Fruit fly (Drosophila melanogaster) whole organism, adult: ENCODE data around the gene ArfGAP3.

ENCODE experiments used
- CG11617 ChIP-seq: fragments of 200-800 bp; sonication (Bioruptor generic); optimal IDR thresholded peaks from 2 replicates; lab custom pipeline; 2017; ENCODE audit warnings: mild to moderate bottlenecking, missing biosample characterization, missing genetic modification reagents, missing genetic modification characterization
- CG12768 ChIP-seq: fragments of 200-800 bp; sonication (Bioruptor generic); optimal IDR thresholded peaks from 2 replicates; lab custom pipeline; 2017; ENCODE audit warnings: missing biosample characterization, missing genetic modification characterization, mild to moderate bottlenecking, moderate library complexity, missing genetic modification reagents
- CG14711 ChIP-seq: fragments of 200-800 bp; sonication (Bioruptor generic); optimal IDR thresholded peaks from 2 replicates; lab custom pipeline; 2018; ENCODE audit warnings: missing biosample characterization, mild to moderate bottlenecking, missing genetic modification characterization, moderate library complexity
- CG1620 ChIP-seq: fragments of 200-800 bp; sonication (Bioruptor generic); optimal IDR thresholded peaks from 2 replicates; lab custom pipeline; 2016; ENCODE audit warnings: missing biosample characterization, missing genetic modification characterization
- Clk ChIP-seq: fragments of 200-800 bp; sonication (Bioruptor generic); optimal IDR thresholded peaks from 2 replicates; lab custom pipeline; 2017; ENCODE audit warnings: missing biosample characterization, missing genetic modification characterization
- Crg-1 ChIP-seq: fragments of 200-800 bp; sonication (Bioruptor generic); optimal IDR thresholded peaks from 2 replicates; lab custom pipeline; 2016; ENCODE audit warnings: missing biosample characterization, missing genetic modification characterization
- Hr96 ChIP-seq: fragments of 200-800 bp; sonication (Bioruptor generic); optimal IDR thresholded peaks from 2 replicates; lab custom pipeline; 2016; ENCODE audit warnings: missing biosample characterization, missing genetic modification characterization
- Mnt ChIP-seq: fragments of 200-800 bp; sonication (Bioruptor generic); optimal IDR thresholded peaks from 2 replicates; lab custom pipeline; 2016; ENCODE audit warnings: missing biosample characterization, mild to moderate bottlenecking, missing genetic modification characterization
- bab1 ChIP-seq: fragments of 200-800 bp; sonication (Bioruptor generic); optimal IDR thresholded peaks from 3 replicates; lab custom pipeline; 2019; ENCODE audit warnings: missing biosample characterization, mild to moderate bottlenecking, missing genetic modification characterization, moderate library complexity
- cic ChIP-seq: fragments of 200-800 bp; sonication (Bioruptor generic); optimal IDR thresholded peaks from 2 replicates; lab custom pipeline; 2017; ENCODE audit warnings: missing biosample characterization, mild to moderate bottlenecking, missing genetic modification characterization, moderate library complexity
- cnc ChIP-seq, 2 experiments: fragments of >200 bp; optimal IDR thresholded peaks; 2 replicates each; lab custom pipeline; 2017
- kay ChIP-seq: fragments of 200-800 bp; sonication (Bioruptor generic); peaks from one replicate; lab custom pipeline; 2016; ENCODE audit warnings: missing biosample characterization, missing genetic modification characterization, borderline replicate concordance
- tj ChIP-seq: fragments of 200-800 bp; sonication (Bioruptor generic); optimal IDR thresholded peaks from 3 replicates; lab custom pipeline; 2017; ENCODE audit warnings: missing biosample characterization, mild to moderate bottlenecking, missing genetic modification characterization, moderate library complexity
- toe ChIP-seq: fragments of 200-800 bp; sonication (Bioruptor generic); optimal IDR thresholded peaks from 2 replicates; lab custom pipeline; 2016; ENCODE audit warnings: missing biosample characterization, missing genetic modification characterization

dm6 chr3L:22713605-22714004 is 3.8 kb downstream of the ArfGAP3 start:
- no peak for TF ChIP-seq tj
- TF ChIP-seq Mnt (GFP tag; lab: Kevin White, UChicago) = no peak
- TF ChIP-seq bab1 (GFP tag; lab: Kevin White, UChicago) = no peak
- no peak for TF ChIP-seq kay (GFP tag; lab: Kevin White, UChicago)
- TF ChIP-seq CG1620 (GFP tag; lab: Kevin White, UChicago) = no peak
- TF ChIP-seq cic (GFP tag; lab: Kevin White, UChicago) = no peak
- TF ChIP-seq CG11617 (GFP tag; lab: Kevin White, UChicago) = no peak
- TF ChIP-seq cnc (optimal IDR thresholded peaks at IDR 0.05; lab: Kevin White, UChicago) = no peak
- TF ChIP-seq toe = no peak
- no peak for TF ChIP-seq CG12768 (GFP tag; lab: Kevin White, UChicago)
- no peak for TF ChIP-seq CG14711 (tag; lab: Kevin White, UChicago)
- no peak for TF ChIP-seq Clk
- no peak for TF ChIP-seq Hr96 (GFP tag; lab: Kevin White, UChicago)
- no peak for TF ChIP-seq Crg-1 (GFP tag; lab: Kevin White, UChicago)
